Worm (Caenorhabditis elegans): ENCODE data around the gene din-1.

DNA sequence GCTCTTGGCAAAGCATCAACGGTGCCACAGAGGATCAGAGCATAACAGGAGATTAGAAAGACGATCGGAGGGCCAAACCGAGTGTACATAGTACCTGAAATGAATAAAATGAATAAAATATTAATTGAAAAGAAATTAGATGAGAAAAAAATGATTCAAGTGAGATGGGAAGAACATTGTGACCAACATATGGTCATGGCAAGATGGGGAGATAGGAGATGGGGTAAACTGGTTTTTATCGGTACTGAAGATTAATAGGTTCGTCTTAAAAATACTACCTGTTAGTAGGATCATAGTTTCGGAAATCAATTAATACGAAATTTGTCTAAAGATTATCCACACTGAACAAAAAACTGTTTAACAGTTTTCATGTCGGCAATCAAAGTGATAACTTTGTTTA, 23.7 kb upstream of the din-1 start, which contains the start of gene nep-1:
- TF ChIP-seq nhr-12 (tag; optimal IDR thresholded peaks at IDR 0.05) (no peak), ztf-11 (tag; optimal IDR thresholded peaks at IDR 0.05) (no peak), mab-5 (tag; optimal IDR thresholded peaks at IDR 0.05) (no peak), unc-62 (GFP tag; optimal IDR thresholded peaks at IDR 0.05) (no peak), nhr-237 (tag; optimal IDR thresholded peaks at IDR 0.05) (no peak), hlh-1 (tag; optimal IDR thresholded peaks at IDR 0.05) (no peak), ceh-43 (GFP tag; optimal IDR thresholded peaks at IDR 0.05) (no peak), pha-4 (tag; optimal IDR thresholded peaks at IDR 0.05) (no peak), ces-1 (GFP tag; optimal IDR thresholded peaks at IDR 0.05) (no peak), mep-1 (tag; optimal IDR thresholded peaks at IDR 0.05) (no peak)

Measured in whole organism, mixed stage, embryonic.